Worm (Caenorhabditis elegans): ENCODE results near the gene Y62E10A.3.
A peak's percentile ranks its signal among the peaks of the same experiment; 100 is the strongest.

The Y62E10A.3 gene

DNA sequence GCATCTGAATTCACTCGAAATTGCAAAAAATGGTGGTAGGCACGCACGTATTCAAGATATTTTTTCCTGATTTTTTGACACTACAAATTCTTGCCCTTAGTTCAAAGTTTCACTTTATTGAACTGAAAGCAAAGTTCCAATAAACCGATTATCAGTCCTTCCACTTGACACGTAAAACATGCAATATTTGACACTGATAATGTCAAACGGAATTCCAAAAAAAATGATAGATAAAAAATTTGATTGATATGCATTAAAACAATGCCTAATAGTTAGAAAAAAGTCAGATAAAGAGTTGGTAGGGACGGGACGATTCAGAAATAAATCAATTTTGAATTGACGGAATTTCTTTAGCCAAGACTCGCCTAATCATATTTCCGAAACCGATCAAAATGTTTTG is 33.0 kb downstream of the Y62E10A.3 start:
- TF ChIP-seq let-607 (tag; optimal IDR thresholded peaks at IDR 0.05) (peak in 1 of 2 experiments; percentile 24), unc-62 (GFP tag; optimal IDR thresholded peaks at IDR 0.05) (peak; percentile 84), nhr-80 (tag; optimal IDR thresholded peaks at IDR 0.05) (peak; percentile 91), Y53G8AR.9 (GFP tag; conservative IDR thresholded peaks at IDR 0.05) (no peak), F22D6.2 (tag; optimal IDR thresholded peaks at IDR 0.05) (no peak), Y67H2A.10 (GFP tag; conservative IDR thresholded peaks at IDR 0.05) (no peak), F37B4.10 (GFP tag; IDR thresholded peaks at IDR 0.05) (no peak), pha-4 (tag; optimal IDR thresholded peaks at IDR 0.05) (peak; percentile 51)

- TF ChIP-seq nhr-27 (tag; optimal IDR thresholded peaks at IDR 0.05) (no peak), ceh-79 (tag; optimal IDR thresholded peaks at IDR 0.05) (no peak), zim-3 (tag; optimal IDR thresholded peaks at IDR 0.05) (peak; percentile 2)
These were observed 36.2 kb downstream of the Y62E10A.3 start, which contains the start of gene fat-2 for ce11 chrIV:13323823-13324359. Gene fat-2 (plus strand): TSS chrIV:13323873.

- peak; percentile 92 for TF ChIP-seq nhr-80 (tag; optimal IDR thresholded peaks at IDR 0.05)
- peak; percentile 44; the same call in 1 of the 2 replicates for TF ChIP-seq lin-26 (GFP tag; IDR thresholded peaks at IDR 0.05)
- no peak for TF ChIP-seq egl-18 (GFP tag; IDR thresholded peaks at IDR 0.05)
- no peak for TF ChIP-seq aptf-3 (GFP tag; IDR thresholded peaks at IDR 0.05)
- TF ChIP-seq ceh-91 (GFP tag; IDR thresholded peaks at IDR 0.05): no peak
- TF ChIP-seq gei-17 (GFP tag; optimal IDR thresholded peaks at IDR 0.05): peak; percentile 24
- no peak for TF ChIP-seq bed-1 (GFP tag; IDR thresholded peaks at IDR 0.05)
- peak; percentile 28 to 68 for TF ChIP-seq let-607 (tag; optimal IDR thresholded peaks at IDR 0.05)
- no peak for TF ChIP-seq hmg-20 (GFP tag; IDR thresholded peaks at IDR 0.05)
- peak; percentile 50; the same call in 1 of the 2 replicates for TF ChIP-seq dox-1 (GFP tag; IDR thresholded peaks at IDR 0.05)
- no peak for TF ChIP-seq pha-4 (tag; optimal IDR thresholded peaks at IDR 0.05)
- TF ChIP-seq egrh-3 (GFP tag; IDR thresholded peaks at IDR 0.05): no peak
- TF ChIP-seq F57A8.1 (GFP tag; optimal IDR thresholded peaks at IDR 0.05): no peak
- peak; percentile 57; the same call in 1 of the 2 replicates for TF ChIP-seq mcd-1 (GFP tag; IDR thresholded peaks at IDR 0.05)
- no peak for TF ChIP-seq bed-2 (GFP tag; IDR thresholded peaks at IDR 0.05)
- peak; percentile 15 for TF ChIP-seq ztf-18 (tag; optimal IDR thresholded peaks at IDR 0.05)
- no peak for TF ChIP-seq die-1 (tag; optimal IDR thresholded peaks at IDR 0.05)
- TF ChIP-seq ekl-4 (GFP tag; IDR thresholded peaks at IDR 0.05): no peak
- TF ChIP-seq nfya-1 (tag; optimal IDR thresholded peaks at IDR 0.05; ENCODE audit: borderline replicate concordance, insufficient read depth): no peak
- peak; percentile 51 for TF ChIP-seq ztf-26 (tag; optimal IDR thresholded peaks at IDR 0.05)
- no peak for TF ChIP-seq efl-1 (GFP tag; optimal IDR thresholded peaks at IDR 0.05)
- TF ChIP-seq zfh-2 (GFP tag; conservative IDR thresholded peaks at IDR 0.05): peak; percentile 36; the same call in 1 of the 2 replicates
- no peak for TF ChIP-seq ceh-79 (tag; optimal IDR thresholded peaks at IDR 0.05)
- no peak for TF ChIP-seq T26A5.8 (tag; optimal IDR thresholded peaks at IDR 0.05)
- peak; percentile 29 for TF ChIP-seq ZK185.1 (tag; optimal IDR thresholded peaks at IDR 0.05; ENCODE audit: poor library complexity, severe bottlenecking)
- TF ChIP-seq C06A6.2 (GFP tag; conservative IDR thresholded peaks at IDR 0.05): peak; percentile 54
- peak; percentile 49 for TF ChIP-seq ets-4 (GFP tag; optimal IDR thresholded peaks at IDR 0.05)
- TF ChIP-seq tbp1 (GFP tag; optimal IDR thresholded peaks at IDR 0.05): peak; percentile 57
- no peak for TF ChIP-seq zim-3 (tag; optimal IDR thresholded peaks at IDR 0.05)
- peak; percentile 52; the same call in 1 of the 2 replicates for TF ChIP-seq Y56A3A.18 (GFP tag; IDR thresholded peaks at IDR 0.05)
- peak; percentile 26 for TF ChIP-seq snpc-3.4 (tag; optimal IDR thresholded peaks at IDR 0.05)
- no peak for TF ChIP-seq cebp-1 (GFP tag; IDR thresholded peaks at IDR 0.05)
- peak; percentile 71 for TF ChIP-seq cebp-1 (tag; optimal IDR thresholded peaks at IDR 0.05)
- no peak for TF ChIP-seq ceh-58 (GFP tag; IDR thresholded peaks at IDR 0.05)
- no peak for TF ChIP-seq ztf-25 (GFP tag; IDR thresholded peaks at IDR 0.05)
- TF ChIP-seq B0035.1 (tag; optimal IDR thresholded peaks at IDR 0.05): no peak
- TF ChIP-seq pbrm-1 (GFP tag; IDR thresholded peaks at IDR 0.05): no peak
- TF ChIP-seq Y53G8AR.9 (GFP tag; conservative IDR thresholded peaks at IDR 0.05): peak; percentile 60; the same call in 1 of the 2 replicates
- no peak for TF ChIP-seq ztf-3 (GFP tag; optimal IDR thresholded peaks at IDR 0.05)
These were observed 37.6 kb downstream of the Y62E10A.3 start for ce11 chrIV:13322429-13322828.
